Fruit fly (Drosophila melanogaster) whole organism, wandering third instar larva: ENCODE data around the gene rogdi.
A peak's percentile ranks its signal among the peaks of the same experiment; 100 is the strongest.

Experiments used
- Abd-B ChIP-seq: fragments of >200 bp; optimal IDR thresholded peaks from 2 replicates; lab custom pipeline; 2017; ENCODE audit warnings: missing biosample characterization, missing genetic modification characterization
- CG32264 ChIP-seq: fragments of 200-800 bp; sonication (Bioruptor generic); optimal IDR thresholded peaks from 2 replicates; lab custom pipeline; 2016; ENCODE audit warnings: missing biosample characterization, missing genetic modification characterization
- CG9705 ChIP-seq: fragments of 200-800 bp; sonication (Bioruptor generic); optimal IDR thresholded peaks from 2 replicates; lab custom pipeline; 2018; ENCODE audit warnings: missing biosample characterization, mild to moderate bottlenecking, missing genetic modification characterization
- Dfd ChIP-seq: fragments of >200 bp; optimal IDR thresholded peaks from 2 replicates; lab custom pipeline; 2017; ENCODE audit warnings: missing biosample characterization, missing genetic modification characterization
- Dif ChIP-seq: fragments of 200-275, 200-300 bp; sonication (Bioruptor generic); optimal IDR thresholded peaks from 2 replicates; lab custom pipeline; 2018; ENCODE audit warnings: missing biosample characterization, missing genetic modification characterization; ENCODE audit not compliant: partially characterized antibody
- GATAd ChIP-seq: sonication (Bioruptor generic); optimal IDR thresholded peaks from 2 replicates; lab custom pipeline; 2016; ENCODE audit warnings: missing biosample characterization, missing genetic modification characterization
- HLH106 ChIP-seq: fragments of 200-800 bp; optimal IDR thresholded peaks from 3 replicates; lab custom pipeline; 2019; ENCODE audit warnings: missing biosample characterization, mild to moderate bottlenecking, missing genetic modification characterization, moderate library complexity
- Hnf4 ChIP-seq: fragments of 200-800 bp; sonication (Bioruptor generic); optimal IDR thresholded peaks from 2 replicates; lab custom pipeline; 2016; ENCODE audit warnings: missing biosample characterization, mild to moderate bottlenecking, missing genetic modification characterization
- Hr83 ChIP-seq: fragments of 200-300 bp; sonication (Bioruptor generic); optimal IDR thresholded peaks from 2 replicates; lab custom pipeline; 2016; ENCODE audit warnings: missing biosample characterization, mild to moderate bottlenecking, missing genetic modification characterization, moderate library complexity; ENCODE audit not compliant: poor library complexity, severe bottlenecking
- Jra ChIP-seq: sonication (Bioruptor generic); optimal IDR thresholded peaks from 2 replicates; lab custom pipeline; 2016; ENCODE audit warnings: missing biosample characterization, missing genetic modification characterization
- Mio ChIP-seq: sonication (Bioruptor generic); optimal IDR thresholded peaks from 2 replicates; lab custom pipeline; 2016; ENCODE audit warnings: missing biosample characterization, missing genetic modification characterization
- Myc ChIP-seq: fragments of >200 bp; optimal IDR thresholded peaks from 2 replicates; lab custom pipeline; 2017
- OdsH ChIP-seq: fragments of 200-800 bp; sonication (Bioruptor generic); optimal IDR thresholded peaks from 2 replicates; lab custom pipeline; 2016; ENCODE audit warnings: missing biosample characterization, mild to moderate bottlenecking, missing genetic modification characterization
- Rel ChIP-seq, 2 experiments: fragments of 200-800 bp; sonication (Bioruptor generic) in 1 of 2; optimal IDR thresholded peaks; 2 replicates in 1 of 2; 3 replicates in 1 of 2; lab custom pipeline; 2016 to 2019; ENCODE audit warnings: mild to moderate bottlenecking in 2 of 2, missing biosample characterization in 2 of 2, missing genetic modification characterization in 2 of 2, moderate library complexity in 1 of 2
- Sp1 ChIP-seq: fragments of 200-800 bp; sonication (Bioruptor generic); optimal IDR thresholded peaks from 3 replicates; lab custom pipeline; 2019; ENCODE audit warnings: missing biosample characterization, mild to moderate bottlenecking, missing genetic modification characterization, moderate library complexity
- Vsx2 ChIP-seq: fragments of 200-300, 225-300 bp; sonication (Bioruptor generic); optimal IDR thresholded peaks from 2 replicates; lab custom pipeline; 2018; ENCODE audit warnings: missing biosample characterization, missing genetic modification characterization; ENCODE audit not compliant: partially characterized antibody
- br ChIP-seq: fragments of 200-800 bp; sonication (Bioruptor generic); optimal IDR thresholded peaks from 2 replicates; lab custom pipeline; 2016; ENCODE audit warnings: missing biosample characterization, missing genetic modification characterization
- brk ChIP-seq: fragments of 200-800 bp; sonication (Bioruptor generic); optimal IDR thresholded peaks from 2 replicates; lab custom pipeline; 2016; ENCODE audit warnings: missing biosample characterization, mild to moderate bottlenecking, missing genetic modification characterization
- dl ChIP-seq, 2 experiments: fragments of 175-275, 200-275 bp in 1 of 2; fragments of 200-275 bp in 1 of 2; sonication (Bioruptor generic); optimal IDR thresholded peaks; lab custom pipeline; 2018; ENCODE audit warnings: mild to moderate bottlenecking in 2 of 2, missing biosample characterization in 2 of 2, missing genetic modification characterization in 2 of 2, moderate library complexity in 2 of 2; ENCODE audit not compliant: partially characterized antibody in 2 of 2, insufficient read depth in 1 of 2
- dmrt93B ChIP-seq: fragments of 200-800 bp; sonication (Bioruptor generic); optimal IDR thresholded peaks from 2 replicates; lab custom pipeline; 2018; ENCODE audit warnings: missing biosample characterization, mild to moderate bottlenecking, missing genetic modification characterization
- dsf ChIP-seq: sonication (Bioruptor generic); optimal IDR thresholded peaks from 2 replicates; lab custom pipeline; 2016; ENCODE audit warnings: missing biosample characterization, missing genetic modification characterization, borderline replicate concordance
- ey ChIP-seq: fragments of 200-800 bp; sonication (Bioruptor generic); optimal IDR thresholded peaks from 2 replicates; lab custom pipeline; 2016; ENCODE audit warnings: missing biosample characterization, missing genetic modification characterization
- foxo ChIP-seq, 2 experiments: fragments of 200-800 bp; sonication (Bioruptor generic); optimal IDR thresholded peaks; 2 replicates in 1 of 2; 3 replicates in 1 of 2; lab custom pipeline; 2016 to 2017; ENCODE audit warnings: missing biosample characterization in 2 of 2, missing genetic modification characterization in 2 of 2
- fru ChIP-seq: fragments of 200-800 bp; sonication (Bioruptor generic); optimal IDR thresholded peaks from 3 replicates; lab custom pipeline; 2016; ENCODE audit warnings: missing biosample characterization, mild to moderate bottlenecking, missing genetic modification characterization
- h ChIP-seq: fragments of 200-800 bp; sonication (Bioruptor generic); optimal IDR thresholded peaks from 3 replicates; lab custom pipeline; 2016; ENCODE audit warnings: missing biosample characterization, mild to moderate bottlenecking, missing genetic modification characterization
- lola ChIP-seq: fragments of >200 bp; optimal IDR thresholded peaks from 2 replicates; lab custom pipeline; 2017; ENCODE audit warnings: missing biosample characterization, missing genetic modification characterization
- pan ChIP-seq: fragments of >200 bp; optimal IDR thresholded peaks from 2 replicates; lab custom pipeline; 2017
- psq ChIP-seq: fragments of 200-800 bp; sonication (Bioruptor generic); optimal IDR thresholded peaks from 3 replicates; lab custom pipeline; 2017; ENCODE audit warnings: missing biosample characterization, mild to moderate bottlenecking, missing genetic modification characterization, moderate library complexity
- rgr ChIP-seq: fragments of 200-800 bp; sonication (Bioruptor generic); optimal IDR thresholded peaks from 3 replicates; lab custom pipeline; 2016; ENCODE audit warnings: missing biosample characterization, mild to moderate bottlenecking, missing genetic modification characterization
- sage ChIP-seq: fragments of 200-800 bp; sonication (Bioruptor generic); optimal IDR thresholded peaks from 2 replicates; lab custom pipeline; 2016; ENCODE audit warnings: missing biosample characterization, mild to moderate bottlenecking, missing genetic modification characterization
- sv ChIP-seq: fragments of 200-800 bp; sonication (Bioruptor generic); optimal IDR thresholded peaks from 3 replicates; lab custom pipeline; 2016; ENCODE audit warnings: missing biosample characterization, missing genetic modification characterization
- tai ChIP-seq: sonication (Bioruptor generic); optimal IDR thresholded peaks from 2 replicates; lab custom pipeline; 2016; ENCODE audit warnings: missing biosample characterization, missing genetic modification characterization
- usp ChIP-seq: fragments of >200 bp; optimal IDR thresholded peaks from 2 replicates; lab custom pipeline; 2017; ENCODE audit warnings: missing biosample characterization, missing genetic modification characterization
- woc ChIP-seq: sonication (Bioruptor generic); optimal IDR thresholded peaks from 2 replicates; lab custom pipeline; 2016; ENCODE audit warnings: missing biosample characterization, mild to moderate bottlenecking, missing genetic modification characterization

The rogdi gene

DNA sequence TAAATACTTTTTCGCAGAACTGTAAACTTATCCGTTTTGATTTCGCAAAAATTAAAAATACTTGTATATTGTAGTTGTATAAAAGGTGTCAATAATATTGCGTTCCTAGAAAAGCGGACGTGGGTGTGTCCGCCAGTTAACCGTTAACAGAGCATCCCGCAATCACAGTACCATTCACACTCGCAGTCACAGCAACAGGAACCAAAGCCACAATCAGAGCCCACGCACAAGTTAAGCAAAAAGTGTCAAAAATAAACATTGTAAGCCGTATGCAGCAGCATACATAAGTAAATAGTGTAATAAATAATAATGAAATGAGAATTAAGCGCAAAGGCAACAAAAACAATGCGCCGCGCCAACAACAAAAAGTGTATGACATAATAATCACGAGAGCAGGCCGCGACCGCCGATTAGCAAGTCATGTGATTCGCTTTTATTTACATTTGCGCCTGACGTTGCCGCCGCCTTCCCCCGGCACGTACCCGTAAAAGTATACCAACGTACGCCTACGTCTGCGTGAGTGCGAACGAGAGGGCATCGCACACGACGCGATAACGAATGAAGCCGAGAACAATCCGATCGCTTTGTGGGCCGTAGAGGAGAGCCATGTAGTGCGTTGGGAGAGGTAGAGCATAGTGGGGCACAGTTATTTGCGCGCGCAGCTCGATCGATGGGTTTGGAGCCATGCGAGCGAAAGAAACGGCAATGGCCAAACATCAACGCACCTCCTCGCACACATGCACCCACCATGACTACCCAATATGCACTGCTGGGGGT, 39.4 kb upstream of the rogdi start (continued):
- TF ChIP-seq Sp1 (GFP tag; lab: Kevin White, UChicago) (peak; percentile 17), usp (no peak), GATAd (GFP tag; lab: Kevin White, UChicago) (no peak), Abd-B (GFP tag; lab: Kevin White, UChicago) (no peak), HLH106 (tag; lab: Kevin White, UChicago) (no peak), sage (GFP tag; lab: Kevin White, UChicago) (no peak), tai (GFP tag; lab: Kevin White, UChicago) (no peak), CG32264 (no peak), psq (GFP tag; lab: Kevin White, UChicago) (peak; percentile 0), OdsH (peak; percentile 28)

DNA sequence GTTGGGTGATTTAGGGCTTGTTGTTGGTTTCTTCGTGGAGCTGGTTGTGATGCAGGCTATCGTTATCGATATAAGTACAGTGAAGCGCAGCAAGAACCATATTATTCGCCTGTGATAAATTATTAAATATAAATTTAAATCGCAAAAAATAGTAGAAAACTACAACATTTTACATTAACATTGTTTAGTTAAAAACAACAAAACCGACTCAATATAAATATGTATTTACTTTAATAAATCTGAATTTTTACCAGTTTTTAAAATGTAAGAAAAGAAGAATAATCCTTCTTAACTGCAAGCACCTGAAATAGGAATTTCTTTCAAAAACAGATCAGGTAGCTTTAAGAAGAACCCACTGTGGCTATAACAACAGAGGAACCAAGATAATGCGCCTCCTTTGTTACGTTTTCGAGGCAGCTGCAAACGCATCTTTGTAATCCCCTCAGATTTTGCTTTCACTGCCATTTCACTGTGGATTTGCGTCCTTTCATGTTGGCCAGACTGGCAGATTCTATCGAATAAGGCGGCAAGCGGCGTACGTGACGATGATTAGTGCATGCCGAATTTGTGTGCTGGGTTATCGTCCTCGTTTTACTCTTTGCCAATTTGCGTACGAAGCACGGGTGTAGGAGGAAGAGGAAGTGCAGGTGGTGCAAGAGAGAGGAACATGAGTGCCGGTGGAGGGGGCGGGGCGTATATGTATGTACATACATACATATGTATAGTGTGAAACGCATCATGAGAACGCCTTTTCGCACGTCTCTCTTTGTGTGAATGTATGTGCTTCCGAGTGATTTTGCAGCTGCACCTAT, 38.6 kb upstream of the rogdi start:
- TF ChIP-seq ey (GFP tag; lab: Kevin White, UChicago) = peak; percentile 1
- no peak for TF ChIP-seq sv (GFP tag; lab: Kevin White, UChicago)
- TF ChIP-seq brk (GFP tag; lab: Kevin White, UChicago) = peak; percentile 20
- TF ChIP-seq woc (GFP tag; lab: Kevin White, UChicago) = peak; percentile 57
- TF ChIP-seq dsf (GFP tag; lab: Kevin White, UChicago) = no peak
- peak in 1 of 2 experiments; percentile 52 for TF ChIP-seq foxo (GFP tag; optimal IDR thresholded peaks at IDR 0.05; lab: Kevin White, UChicago)
- no peak for TF ChIP-seq br (GFP tag; lab: Kevin White, UChicago)
- TF ChIP-seq Mio (GFP tag; lab: Kevin White, UChicago) = no peak
- TF ChIP-seq Dif (GFP tag; lab: Kevin White, UChicago) = peak; percentile 43
- TF ChIP-seq HLH106 (tag; lab: Kevin White, UChicago) = peak; percentile 20
- TF ChIP-seq psq (GFP tag; lab: Kevin White, UChicago) = peak; percentile 13
- peak; percentile 32 for TF ChIP-seq rgr
- TF ChIP-seq Sp1 (GFP tag; lab: Kevin White, UChicago) = peak; percentile 4
- TF ChIP-seq h = no peak
- no peak for TF ChIP-seq Rel (GFP tag; optimal IDR thresholded peaks at IDR 0.05; lab: Kevin White, UChicago)
- peak; percentile 17 for TF ChIP-seq Rel (tag; optimal IDR thresholded peaks at IDR 0.05; lab: Kevin White, UChicago)
- TF ChIP-seq Abd-B (GFP tag; lab: Kevin White, UChicago) = no peak
- peak in 1 of 2 experiments; percentile 26 for TF ChIP-seq dl (GFP tag; optimal IDR thresholded peaks at IDR 0.05; lab: Kevin White, UChicago; ENCODE audit: insufficient read depth in 1 of 2, partially characterized antibody in 2 of 2)
- TF ChIP-seq Hnf4 (GFP tag; lab: Kevin White, UChicago) = peak; percentile 4

DNA sequence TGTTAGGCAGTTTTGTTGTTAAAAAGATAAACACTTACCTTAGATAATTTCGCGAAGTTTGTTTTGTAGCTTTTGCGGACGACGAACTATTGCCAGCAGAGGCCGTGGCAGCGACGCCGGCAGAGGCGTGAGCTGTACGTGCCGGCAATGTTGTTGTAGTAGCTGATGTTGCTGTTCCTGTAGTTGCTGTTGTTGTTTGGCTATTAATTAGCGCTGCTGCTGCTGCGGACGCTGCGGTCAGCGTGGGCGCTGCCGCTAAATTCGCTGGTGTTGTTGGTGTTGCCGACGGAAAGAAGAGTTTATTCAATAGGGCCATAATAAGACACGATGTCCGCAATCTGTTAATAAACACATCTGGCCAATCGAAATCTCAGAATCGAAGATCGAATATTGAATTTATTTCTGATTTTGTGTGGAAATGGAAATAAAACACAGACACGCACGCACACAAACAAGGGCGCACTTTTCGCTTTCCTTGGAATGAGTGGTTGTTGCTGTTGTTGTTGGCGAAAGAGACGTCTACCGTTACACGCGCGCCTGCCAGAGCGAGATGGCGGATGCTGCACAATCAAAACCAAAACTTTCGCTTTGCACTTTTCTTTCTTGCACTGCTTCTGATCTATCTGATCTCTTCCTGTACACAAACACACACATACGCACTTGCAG, 37.8 kb upstream of the rogdi start:
- TF ChIP-seq h = peak; percentile 2
- no peak for TF ChIP-seq brk (GFP tag; lab: Kevin White, UChicago)

DNA sequence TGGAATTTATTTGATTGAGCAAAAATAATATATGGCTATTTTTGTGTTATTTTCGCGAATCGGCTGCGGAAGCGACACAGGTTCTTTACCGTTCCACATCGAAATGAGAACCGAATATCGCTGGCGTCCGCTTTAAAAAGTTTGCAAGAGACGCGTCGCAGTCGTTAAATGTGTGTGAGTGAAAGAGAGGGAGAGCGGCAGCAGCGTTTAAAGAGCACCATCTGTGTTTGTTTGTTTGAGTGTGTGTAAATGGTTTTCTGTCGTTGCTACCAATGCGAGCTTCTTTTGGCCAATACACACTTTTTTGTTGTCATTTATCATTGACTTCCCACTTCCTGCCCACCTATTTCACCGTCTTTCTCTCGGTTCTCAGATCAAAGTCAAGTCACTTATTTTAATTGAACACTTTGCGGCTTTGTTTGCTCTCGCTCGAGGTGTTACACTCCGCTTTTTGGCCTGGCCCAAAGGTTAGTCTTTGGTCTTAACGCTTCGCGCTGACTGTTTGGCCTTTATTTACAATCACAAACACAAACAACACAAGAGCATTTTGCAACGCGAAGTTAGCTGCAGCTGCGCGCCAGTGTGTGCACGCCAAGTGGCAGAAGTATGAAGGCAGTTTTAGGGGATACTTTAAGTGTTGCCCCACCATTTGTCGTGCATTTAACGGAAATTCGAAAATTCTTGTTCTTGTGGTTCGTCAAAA, 37.1 kb upstream of the rogdi start, which contains the start of gene CG3764:
CG3764 (minus strand) TSS at position 549 of the 703 bp plus-strand sequence.
- TF ChIP-seq Myc (lab: Kevin White, UChicago) (no peak), dsf (GFP tag; lab: Kevin White, UChicago) (peak; percentile 12), Hr83 (GFP tag; lab: Kevin White, UChicago) (peak; percentile 83), h (peak; percentile 75), HLH106 (tag; lab: Kevin White, UChicago) (peak; percentile 69), Dfd (GFP tag; lab: Kevin White, UChicago) (no peak), dl (GFP tag; optimal IDR thresholded peaks at IDR 0.05; lab: Kevin White, UChicago; ENCODE audit: insufficient read depth in 1 of 2, partially characterized antibody in 2 of 2) (peak; percentile 71 to 86), sv (GFP tag; lab: Kevin White, UChicago) (no peak), Dif (GFP tag; lab: Kevin White, UChicago) (peak; percentile 88), tai (GFP tag; lab: Kevin White, UChicago) (no peak), Mio (GFP tag; lab: Kevin White, UChicago) (no peak), GATAd (GFP tag; lab: Kevin White, UChicago) (no peak), Rel (GFP tag; optimal IDR thresholded peaks at IDR 0.05; lab: Kevin White, UChicago) (peak; percentile 60), Rel (tag; optimal IDR thresholded peaks at IDR 0.05; lab: Kevin White, UChicago) (peak; percentile 80), Vsx2 (GFP tag; lab: Kevin White, UChicago) (no peak), dmrt93B (GFP tag; lab: Kevin White, UChicago) (peak; percentile 79), fru (peak; percentile 56), Jra (GFP tag; lab: Kevin White, UChicago) (no peak), Sp1 (GFP tag; lab: Kevin White, UChicago) (peak; percentile 69), Hnf4 (GFP tag; lab: Kevin White, UChicago) (no peak), pan (lab: Kevin White, UChicago) (no peak), lola (GFP tag; lab: Kevin White, UChicago) (no peak), rgr (peak; percentile 86), ey (GFP tag; lab: Kevin White, UChicago) (peak; percentile 33), sage (GFP tag; lab: Kevin White, UChicago) (no peak), psq (GFP tag; lab: Kevin White, UChicago) (peak; percentile 61), CG9705 (GFP tag; lab: Kevin White, UChicago) (peak; percentile 77), foxo (GFP tag; optimal IDR thresholded peaks at IDR 0.05; lab: Kevin White, UChicago) (peak in 1 of 2 experiments; percentile 60)
